Worm (Caenorhabditis elegans) whole organism, L1 larva: ENCODE measurements around the gene pdfr-1.

ENCODE experiments used
- ceh-63 ChIP-seq: fragments of 200-800 bp; sonication (Bioruptor generic); optimal IDR thresholded peaks from 2 replicates; lab custom pipeline; 2018; ENCODE audit warnings: mild to moderate bottlenecking, missing genetic modification characterization, missing compliant biosample characterization
- dsc-1 ChIP-seq: sonication (generic microtip); optimal IDR thresholded peaks from 2 replicates; lab custom pipeline; 2016; ENCODE audit warnings: mild to moderate bottlenecking, missing genetic modification characterization, missing compliant biosample characterization
- elt-3 ChIP-seq, 6 experiments: fragments of 150-350 bp in 1 of 6; sonication (generic microtip); optimal IDR thresholded peaks; 2 replicates each; lab custom pipeline; 2017 to 2018; ENCODE audit warnings: missing biosample characterization in 6 of 6, missing genetic modification characterization in 6 of 6, inconsistent platforms in 1 of 6
- fkh-10 ChIP-seq: sonication (generic microtip); optimal IDR thresholded peaks from 2 replicates; lab custom pipeline; 2017; ENCODE audit warnings: missing biosample characterization, missing genetic modification reagents, missing genetic modification characterization
- jun-1 ChIP-seq: fragments of 150-350 bp; optimal IDR thresholded peaks from 2 replicates; lab custom pipeline; 2014; ENCODE audit warnings: missing biosample characterization, missing genetic modification reagents, missing genetic modification characterization
- lin-13 ChIP-seq: fragments of 150-350 bp; optimal IDR thresholded peaks from 2 replicates; lab custom pipeline; 2014; ENCODE audit warnings: missing biosample characterization, missing genetic modification reagents, missing genetic modification characterization
- nhr-11 ChIP-seq: fragments of 150-350 bp; optimal IDR thresholded peaks from 2 replicates; lab custom pipeline; 2014; ENCODE audit warnings: missing biosample characterization, missing genetic modification characterization
- nhr-19 ChIP-seq: fragments of 200-800 bp; sonication (Bioruptor generic); conservative IDR thresholded peaks from 2 replicates; pipeline ENCODE4 v1.3.6; 2022; ENCODE audit warnings: missing genetic modification characterization, missing compliant biosample characterization
- nhr-20 ChIP-seq: sonication (generic microtip); optimal IDR thresholded peaks from 2 replicates; lab custom pipeline; 2016; ENCODE audit warnings: mild to moderate bottlenecking, missing genetic modification characterization, missing compliant biosample characterization
- nhr-28 ChIP-seq: fragments of 150-350 bp; optimal IDR thresholded peaks from 2 replicates; lab custom pipeline; 2014; ENCODE audit warnings: missing biosample characterization, missing genetic modification characterization
- nhr-71 ChIP-seq: sonication (generic microtip); optimal IDR thresholded peaks from 2 replicates; lab custom pipeline; 2016; ENCODE audit warnings: mild to moderate bottlenecking, missing genetic modification characterization, moderate library complexity, missing compliant biosample characterization
- nhr-77 ChIP-seq: fragments of 150-350 bp; optimal IDR thresholded peaks from 2 replicates; lab custom pipeline; 2014; ENCODE audit warnings: missing biosample characterization, missing genetic modification characterization
- nhr-85 ChIP-seq: sonication (generic microtip); peaks from one replicate; lab custom pipeline; 2016; ENCODE audit warnings: missing genetic modification characterization, inconsistent platforms, missing compliant biosample characterization
- pqm-1 ChIP-seq: sonication (generic microtip); optimal IDR thresholded peaks from 3 replicates; lab custom pipeline; 2017; ENCODE audit warnings: missing biosample characterization, missing genetic modification characterization
- snpc-4 ChIP-seq: fragments of 150-350 bp; optimal IDR thresholded peaks from 2 replicates; lab custom pipeline; 2014; ENCODE audit warnings: missing biosample characterization, missing genetic modification characterization
- sptf-1 ChIP-seq: fragments of 150-350 bp; optimal IDR thresholded peaks from 2 replicates; lab custom pipeline; 2014; ENCODE audit warnings: missing biosample characterization, missing genetic modification characterization
- tbx-2 ChIP-seq: sonication (generic microtip); optimal IDR thresholded peaks from 2 replicates; lab custom pipeline; 2016; ENCODE audit warnings: missing genetic modification characterization, missing compliant biosample characterization
- unc-130 ChIP-seq: fragments of 150-350 bp; optimal IDR thresholded peaks from 2 replicates; lab custom pipeline; 2017; ENCODE audit warnings: missing biosample characterization, missing genetic modification characterization, inconsistent platforms
- unc-98 ChIP-seq: fragments of 200-800 bp; sonication (Bioruptor generic); IDR thresholded peaks from 2 replicates; pipeline ENCODE4 v1.3.6; 2022; ENCODE audit warnings: missing genetic modification characterization, missing compliant biosample characterization
- zag-1 ChIP-seq: fragments of 150-350 bp; optimal IDR thresholded peaks from 2 replicates; lab custom pipeline; 2014; ENCODE audit warnings: missing biosample characterization, missing genetic modification characterization
- ztf-4 ChIP-seq: fragments of 150-350 bp; optimal IDR thresholded peaks from 2 replicates; lab custom pipeline; 2014; ENCODE audit warnings: missing biosample characterization, missing genetic modification characterization

Gene pdfr-1

DNA sequence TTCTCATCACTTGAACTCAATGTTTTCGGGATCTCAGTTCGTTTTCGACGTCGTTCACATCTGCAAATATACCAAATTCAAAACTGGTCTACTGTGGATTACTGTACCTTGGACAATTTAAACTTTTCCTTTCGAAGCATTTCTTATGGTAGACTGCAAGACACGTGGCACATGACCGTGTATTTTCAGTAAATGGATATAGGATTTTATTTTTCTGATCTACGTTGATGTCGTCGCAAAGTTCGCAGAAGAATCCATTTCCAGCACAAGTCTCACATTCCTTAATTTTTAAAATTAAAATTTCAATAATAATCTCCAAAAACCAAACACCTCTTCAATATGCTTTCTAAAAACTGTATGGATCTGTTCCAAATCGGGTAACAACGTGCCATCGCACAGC lies 62.4 kb downstream of the pdfr-1 start:
- TF ChIP-seq fkh-10 (GFP tag; lab: Kevin White, UChicago) (no peak), dsc-1 (no peak), unc-98 (GFP tag; lab: Robert Waterston, UW) (no peak), zag-1 (no peak), jun-1 (tag; lab: Kevin White, UChicago) (no peak), unc-130 (tag; lab: Kevin White, UChicago) (no peak), sptf-1 (tag; lab: Kevin White, UChicago) (no peak), snpc-4 (tag; lab: Kevin White, UChicago) (no peak), nhr-85 (tag; lab: Kevin White, UChicago) (no peak), tbx-2 (no peak), nhr-77 (tag; lab: Kevin White, UChicago) (no peak), nhr-11 (tag; lab: Kevin White, UChicago) (no peak), ceh-63 (GFP tag; lab: Kevin White, UChicago) (no peak), lin-13 (GFP tag; lab: Kevin White, UChicago) (no peak), ztf-4 (tag; lab: Kevin White, UChicago) (no peak), nhr-71 (no peak), nhr-20 (tag; lab: Kevin White, UChicago) (no peak), elt-3 (tag; optimal IDR thresholded peaks at IDR 0.05; lab: Kevin White, UChicago) (no peak), pqm-1 (tag; lab: Kevin White, UChicago) (no peak)
- TF ChIP-seq, all 84 proteins: peak for 0

DNA sequence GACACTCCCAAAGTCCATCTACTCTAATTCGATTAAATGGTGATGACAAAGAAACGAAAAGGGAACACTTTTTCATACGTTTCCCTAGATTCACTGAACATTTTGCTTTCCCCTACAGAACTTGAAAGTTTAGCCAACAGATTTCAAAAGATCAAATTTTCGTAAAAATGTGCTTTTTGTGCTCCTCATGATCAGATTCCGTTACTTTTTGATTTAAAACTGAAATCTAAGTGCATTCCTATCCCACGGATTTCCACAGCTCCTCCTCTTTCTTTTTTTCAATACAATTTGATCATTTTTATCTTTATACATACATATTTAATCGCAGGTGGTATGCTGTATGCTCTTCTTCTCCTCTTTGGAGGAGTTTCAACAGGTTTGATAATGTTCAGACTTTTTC lies 64.3 kb downstream of the pdfr-1 start, which contains the start of gene ddo-3:
TSS of gene ddo-3 (plus strand) at position 301 of the 400 bp plus-strand sequence.
- no peak for TF ChIP-seq nhr-28 (tag; lab: Kevin White, UChicago)
- TF ChIP-seq nhr-19 (GFP tag; lab: Robert Waterston, UW) = no peak
